Worm (Caenorhabditis elegans): ENCODE data around the gene T14G8.6.

The T14G8.6 gene

DNA sequence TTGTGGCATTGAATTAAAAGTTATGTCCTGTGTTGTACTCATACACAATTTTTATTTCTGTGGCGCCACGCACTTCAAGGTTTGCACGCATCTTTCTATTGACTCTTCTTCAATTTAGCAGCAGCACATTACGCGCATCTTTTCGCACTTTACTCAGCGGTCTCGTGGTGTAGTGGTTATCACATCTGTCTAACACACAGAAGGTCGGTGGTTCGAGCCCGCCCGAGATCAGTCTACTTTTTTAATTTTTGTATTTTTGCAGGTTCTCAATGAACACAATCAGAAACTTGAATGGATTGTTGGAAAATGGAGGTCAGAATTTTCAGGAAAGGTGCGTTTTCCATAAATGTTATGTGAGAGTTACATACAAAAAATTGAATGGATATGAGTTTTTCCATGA, 19.1 kb downstream of the T14G8.6 start (continued):
- TF ChIP-seq ztf-18 (tag; optimal IDR thresholded peaks at IDR 0.05), result peak; percentile 57
- TF ChIP-seq ceh-40 (GFP tag; IDR thresholded peaks at IDR 0.05), result 0 out of 2 replicates have a peak, but pooled peaks have one; percentile 37
- peak; percentile 62 for TF ChIP-seq chd-7 (tag; optimal IDR thresholded peaks at IDR 0.05)
- no peak for TF ChIP-seq ztf-28 (GFP tag; IDR thresholded peaks at IDR 0.05)
- TF ChIP-seq lin-35 (GFP tag; optimal IDR thresholded peaks at IDR 0.05), result peak in 1 of 3 experiments; percentile 48
- no peak for TF ChIP-seq Y67H2A.10 (GFP tag; conservative IDR thresholded peaks at IDR 0.05)
- TF ChIP-seq nhr-120 (GFP tag; IDR thresholded peaks at IDR 0.05), result no peak
- TF ChIP-seq T26A5.8 (tag; optimal IDR thresholded peaks at IDR 0.05), result peak; percentile 59
- peak; percentile 40 for TF ChIP-seq lin-40 (tag; optimal IDR thresholded peaks at IDR 0.05)
- TF ChIP-seq B0261.1 (tag; optimal IDR thresholded peaks at IDR 0.05), result peak; percentile 94
- TF ChIP-seq rpc-1 (optimal IDR thresholded peaks at IDR 0.05), result peak; percentile 80
- peak; percentile 88 for TF ChIP-seq rpc-1 (tag; optimal IDR thresholded peaks at IDR 0.05)
- peak; percentile 76 for TF ChIP-seq dox-1 (GFP tag; IDR thresholded peaks at IDR 0.05)
- peak; percentile 60 for TF ChIP-seq ceh-27 (GFP tag; optimal IDR thresholded peaks at IDR 0.05)
- peak; percentile 16 for TF ChIP-seq snpc-4 (GFP tag; optimal IDR thresholded peaks at IDR 0.05)
- TF ChIP-seq snpc-4 (tag; optimal IDR thresholded peaks at IDR 0.05), result peak in 1 of 4 experiments; percentile 39
- no peak for TF ChIP-seq zfh-2 (GFP tag; conservative IDR thresholded peaks at IDR 0.05)
- no peak for TF ChIP-seq F39B2.1 (GFP tag; IDR thresholded peaks at IDR 0.05)
- no peak for TF ChIP-seq cebp-1 (GFP tag; IDR thresholded peaks at IDR 0.05)
- TF ChIP-seq cebp-1 (tag; optimal IDR thresholded peaks at IDR 0.05), result peak; percentile 48
- TF ChIP-seq egl-18 (GFP tag; IDR thresholded peaks at IDR 0.05), result 0 out of 2 replicates have a peak, but pooled peaks have one; percentile 57
- TF ChIP-seq dpl-1 (GFP tag; optimal IDR thresholded peaks at IDR 0.05), result no peak
- no peak for TF ChIP-seq nfya-2 (GFP tag; IDR thresholded peaks at IDR 0.05)
- peak; percentile 37 for TF ChIP-seq madf-10 (tag; optimal IDR thresholded peaks at IDR 0.05)
- peak; percentile 70 for TF ChIP-seq die-1 (tag; optimal IDR thresholded peaks at IDR 0.05)
- peak; percentile 25 for TF ChIP-seq nhr-90 (tag; optimal IDR thresholded peaks at IDR 0.05)
- TF ChIP-seq zim-3 (tag; optimal IDR thresholded peaks at IDR 0.05), result peak; percentile 68
- TF ChIP-seq aptf-2 (GFP tag; conservative IDR thresholded peaks at IDR 0.05), result no peak
- 0 out of 2 replicates have a peak, but pooled peaks have one; percentile 41 for TF ChIP-seq attf-6 (GFP tag; IDR thresholded peaks at IDR 0.05)
- no peak for TF ChIP-seq Y53F4B.3 (GFP tag; IDR thresholded peaks at IDR 0.05)
- peak; percentile 25 for TF ChIP-seq ztf-22 (GFP tag; optimal IDR thresholded peaks at IDR 0.05)
- no peak for TF ChIP-seq mel-28 (tag; optimal IDR thresholded peaks at IDR 0.05; ENCODE audit: borderline replicate concordance)
- TF ChIP-seq B0019.2 (GFP tag; conservative IDR thresholded peaks at IDR 0.05), result 0 out of 2 replicates have a peak, but pooled peaks have one; percentile 10
- TF ChIP-seq pha-4 (tag; optimal IDR thresholded peaks at IDR 0.05), result no peak
- peak; percentile 46; the same call in 1 of the 2 replicates for TF ChIP-seq K11D2.4 (GFP tag; IDR thresholded peaks at IDR 0.05)
- peak; percentile 68 for TF ChIP-seq athp-1 (tag; optimal IDR thresholded peaks at IDR 0.05)
- TF ChIP-seq aptf-3 (GFP tag; IDR thresholded peaks at IDR 0.05), result peak; percentile 80; the same call in 1 of the 2 replicates
- TF ChIP-seq hmg-1.2 (GFP tag; IDR thresholded peaks at IDR 0.05), result peak; percentile 80
- no peak for TF ChIP-seq tbx-9 (tag; optimal IDR thresholded peaks at IDR 0.05; ENCODE audit: borderline replicate concordance)
- no peak for TF ChIP-seq F55B11.4 (tag; optimal IDR thresholded peaks at IDR 0.05; ENCODE audit: borderline replicate concordance, insufficient read depth)
- TF ChIP-seq hsf-1 (GFP tag; IDR thresholded peaks at IDR 0.05), result 0 out of 2 replicates have a peak, but pooled peaks have one; percentile 13
- no peak for TF ChIP-seq hlh-12 (tag; optimal IDR thresholded peaks at IDR 0.05)
- TF ChIP-seq somi-1 (GFP tag; optimal IDR thresholded peaks at IDR 0.05), result peak; percentile 51
- no peak for TF ChIP-seq snpc-3.4 (tag; optimal IDR thresholded peaks at IDR 0.05)
- no peak for TF ChIP-seq lin-54 (GFP tag; optimal IDR thresholded peaks at IDR 0.05)
- peak; percentile 18 for TF ChIP-seq repo-1 (tag; optimal IDR thresholded peaks at IDR 0.05)
- TF ChIP-seq hrde-1 (tag; optimal IDR thresholded peaks at IDR 0.05; ENCODE audit: borderline replicate concordance), result no peak
- peak; percentile 33 for TF ChIP-seq lsy-27 (tag; optimal IDR thresholded peaks at IDR 0.05; ENCODE audit: borderline replicate concordance, insufficient read depth)
- TF ChIP-seq atf-7 (tag; optimal IDR thresholded peaks at IDR 0.05), result peak; percentile 40

Measured in whole organism, young adult.